Worm (Caenorhabditis elegans) whole organism, L4 larva: ENCODE results near the gene ZK1127.13.
"Not testable (repeated sequence)": the region's sequence is repeated elsewhere in the genome, so short reads cannot be mapped to it uniquely, and the experiment has no call there.

Source experiments
- ZK546.5 ChIP-seq, 2 experiments: sonication (generic microtip); optimal IDR thresholded peaks; 2 replicates each; lab custom pipeline; 2017; ENCODE audit warnings: missing biosample characterization in 2 of 2, missing genetic modification characterization in 2 of 2
- dmd-8 ChIP-seq: fragments of 200-800 bp; sonication (Bioruptor generic); IDR thresholded peaks from 2 replicates; pipeline ENCODE4 v1.3.6; 2022; ENCODE audit warnings: missing genetic modification characterization, missing compliant biosample characterization
- fkh-10 ChIP-seq: fragments of 150-350 bp; optimal IDR thresholded peaks from 2 replicates; lab custom pipeline; 2014; ENCODE audit warnings: missing biosample characterization, missing genetic modification reagents, missing genetic modification characterization
- gei-8 ChIP-seq: fragments of 200-800 bp; sonication (Bioruptor generic); optimal IDR thresholded peaks from 2 replicates; lab custom pipeline; 2018; ENCODE audit warnings: mild to moderate bottlenecking, missing genetic modification characterization, missing compliant biosample characterization
- mes-2 ChIP-seq: sonication (generic microtip); optimal IDR thresholded peaks from 2 replicates; lab custom pipeline; 2016; ENCODE audit warnings: missing genotype, mild to moderate bottlenecking, missing genetic modification characterization, missing compliant biosample characterization; ENCODE audit not compliant: poor library complexity, severe bottlenecking
- mxl-3 ChIP-seq: fragments of 200-800 bp; sonication (Bioruptor generic); optimal IDR thresholded peaks from 2 replicates; lab custom pipeline; 2018; ENCODE audit warnings: mild to moderate bottlenecking, missing genetic modification characterization, missing compliant biosample characterization
- nhr-76 ChIP-seq: fragments of 150-350 bp; optimal IDR thresholded peaks from 2 replicates; lab custom pipeline; 2014; ENCODE audit warnings: missing biosample characterization, missing genetic modification characterization
- pha-4 ChIP-seq, 2 experiments: fragments of 150-350 bp in 1 of 2; fragments of 200-800 bp in 1 of 2; sonication (Bioruptor generic) in 1 of 2; IDR thresholded peaks in 1 of 2; optimal IDR thresholded peaks in 1 of 2; 2 replicates each; pipeline versions ENCODE4 v1.3.6 to Lab custom; 2014 to 2022; ENCODE audit warnings: missing genetic modification characterization in 2 of 2, missing genetic modification reagents in 2 of 2, missing biosample characterization in 1 of 2, missing compliant biosample characterization in 1 of 2
- spr-1 ChIP-seq: sonication (generic microtip); optimal IDR thresholded peaks from 2 replicates; lab custom pipeline; 2016; ENCODE audit warnings: mild to moderate bottlenecking, missing genetic modification characterization, missing compliant biosample characterization
- spr-3 ChIP-seq: fragments of 200-800 bp; sonication (Bioruptor generic); optimal IDR thresholded peaks from 2 replicates; lab custom pipeline; 2018; ENCODE audit warnings: mild to moderate bottlenecking, missing genetic modification characterization, missing compliant biosample characterization
- unc-130 ChIP-seq: sonication (generic microtip); optimal IDR thresholded peaks from 2 replicates; lab custom pipeline; 2016; ENCODE audit warnings: missing genetic modification reagents, missing genetic modification characterization, missing compliant biosample characterization

DNA sequence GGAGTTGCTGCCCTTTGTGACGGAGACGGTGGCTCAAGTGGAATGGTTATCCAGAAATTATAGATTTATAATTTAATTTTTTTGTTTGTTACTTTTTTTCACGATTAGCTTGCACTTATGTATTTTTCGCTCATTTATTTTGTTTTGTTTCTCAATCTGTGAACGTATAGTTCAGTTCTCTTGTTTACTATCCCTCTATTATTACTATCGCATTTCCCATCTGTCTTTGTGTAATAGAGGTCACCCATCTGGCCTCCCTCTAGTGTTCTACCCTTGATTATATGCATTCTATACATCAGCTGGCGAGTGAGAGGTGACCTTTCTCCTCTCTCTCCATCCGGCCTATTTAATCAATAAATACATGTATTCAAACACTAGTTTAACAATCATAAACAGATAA lies 30.9 kb downstream of the ZK1127.13 start, which contains the start of the genes T02G5.14 and T02G5.15:
- TF ChIP-seq nhr-76 (tag; lab: Kevin White, UChicago); spr-1 (tag; lab: Kevin White, UChicago); mxl-3 (GFP tag; lab: Kevin White, UChicago); spr-3 (GFP tag; lab: Kevin White, UChicago); ZK546.5 (tag; optimal IDR thresholded peaks at IDR 0.05; lab: Kevin White, UChicago); unc-130 (GFP tag; lab: Kevin White, UChicago); pha-4 (GFP tag; IDR thresholded peaks at IDR 0.05; lab: Robert Waterston, UW); pha-4 (tag; optimal IDR thresholded peaks at IDR 0.05; lab: Kevin White, UChicago); fkh-10; dmd-8 (GFP tag; lab: Robert Waterston, UW); mes-2 (tag; lab: Kevin White, UChicago); gei-8 (GFP tag; lab: Kevin White, UChicago): not testable (repeated sequence)
